Fruit fly (Drosophila melanogaster) whole organism, prepupa: ENCODE measurements around the gene CG5973.
A peak's percentile ranks its signal among the peaks of the same experiment; 100 is the strongest.

ENCODE experiments used
- CG10631 ChIP-seq: fragments of 200-800 bp; sonication (Bioruptor generic); optimal IDR thresholded peaks from 2 replicates; lab custom pipeline; 2016; ENCODE audit warnings: missing biosample characterization, missing genetic modification characterization
- CG10669 ChIP-seq: fragments of 200-800 bp; sonication (Bioruptor generic); optimal IDR thresholded peaks from 3 replicates; lab custom pipeline; 2018; ENCODE audit warnings: missing biosample characterization, mild to moderate bottlenecking, missing genetic modification characterization, moderate library complexity
- CG11294 ChIP-seq: fragments of 200-800 bp; sonication (Bioruptor generic); IDR thresholded peaks from 2 replicates; pipeline ENCODE4 v1.3.6; 2022; ENCODE audit warnings: missing biosample characterization, missing genetic modification characterization
- CG11902 ChIP-seq: fragments of 200-800 bp; sonication (Bioruptor generic); optimal IDR thresholded peaks from 3 replicates; lab custom pipeline; 2016; ENCODE audit warnings: missing biosample characterization, missing genetic modification characterization
- CG15336 ChIP-seq: fragments of 200-800 bp; sonication (Bioruptor generic); IDR thresholded peaks from 2 replicates; pipeline ENCODE4 v1.3.6; 2022; ENCODE audit warnings: missing biosample characterization, missing genetic modification characterization
- CG1621 ChIP-seq: fragments of 200-800 bp; sonication (Bioruptor generic); optimal IDR thresholded peaks from 3 replicates; lab custom pipeline; 2018; ENCODE audit warnings: missing biosample characterization, mild to moderate bottlenecking, missing genetic modification characterization
- CG16779 ChIP-seq: fragments of 200-800 bp; sonication (Bioruptor generic); optimal IDR thresholded peaks from 3 replicates; lab custom pipeline; 2017; ENCODE audit warnings: missing biosample characterization, mild to moderate bottlenecking, missing genetic modification characterization
- CG3032 ChIP-seq: fragments of 200-800 bp; optimal IDR thresholded peaks from 2 replicates; lab custom pipeline; 2019; ENCODE audit warnings: missing biosample characterization, mild to moderate bottlenecking, missing genetic modification characterization, moderate library complexity
- CG31627 ChIP-seq: fragments of 200-800 bp; sonication (Bioruptor generic); optimal IDR thresholded peaks from 3 replicates; lab custom pipeline; 2016; ENCODE audit warnings: missing biosample characterization, missing genetic modification characterization
- CG32006 ChIP-seq: fragments of 200-800 bp; sonication (Bioruptor generic); optimal IDR thresholded peaks from 3 replicates; lab custom pipeline; 2017; ENCODE audit warnings: missing biosample characterization, mild to moderate bottlenecking, missing genetic modification characterization
- CG3919 ChIP-seq: fragments of 200-800 bp; sonication (Bioruptor generic); optimal IDR thresholded peaks from 3 replicates; lab custom pipeline; 2016; ENCODE audit warnings: missing biosample characterization, missing genetic modification characterization
- CG4318 ChIP-seq: fragments of 200-800 bp; sonication (Bioruptor generic); optimal IDR thresholded peaks from 3 replicates; lab custom pipeline; 2017; ENCODE audit warnings: missing biosample characterization, mild to moderate bottlenecking, missing genetic modification characterization
- CG6163 ChIP-seq: fragments of 200-800 bp; sonication (Bioruptor generic); IDR thresholded peaks from 3 replicates; pipeline ENCODE4 v1.3.6; 2022; ENCODE audit warnings: missing biosample characterization, missing genetic modification characterization
- CG6276 ChIP-seq: fragments of 200-800 bp; sonication (Bioruptor generic); optimal IDR thresholded peaks from 2 replicates; lab custom pipeline; 2017; ENCODE audit warnings: missing biosample characterization, mild to moderate bottlenecking, missing genetic modification characterization
- CG6792 ChIP-seq: fragments of 200-800 bp; sonication (Bioruptor generic); optimal IDR thresholded peaks from 3 replicates; lab custom pipeline; 2016; ENCODE audit warnings: missing biosample characterization, missing genetic modification characterization
- CG6808 ChIP-seq: fragments of 200-800 bp; sonication (Bioruptor generic); optimal IDR thresholded peaks from 3 replicates; lab custom pipeline; 2017; ENCODE audit warnings: missing biosample characterization, missing genetic modification characterization, mild to moderate bottlenecking, moderate library complexity, missing genetic modification reagents
- CG6854 ChIP-seq: fragments of 200-800 bp; sonication (Bioruptor generic); optimal IDR thresholded peaks from 2 replicates; lab custom pipeline; 2017; ENCODE audit warnings: missing biosample characterization, mild to moderate bottlenecking, missing genetic modification characterization
- CG8119 ChIP-seq: fragments of 200-800 bp; sonication (Bioruptor generic); IDR thresholded peaks from 3 replicates; pipeline ENCODE4 v1.3.6; 2022; ENCODE audit warnings: missing biosample characterization, missing genetic modification characterization
- CG8319 ChIP-seq: fragments of 200-800 bp; sonication (Bioruptor generic); optimal IDR thresholded peaks from 3 replicates; lab custom pipeline; 2016; ENCODE audit warnings: missing biosample characterization, missing genetic modification characterization
- CG8632 ChIP-seq: fragments of 200-800 bp; sonication (Bioruptor generic); optimal IDR thresholded peaks from 3 replicates; lab custom pipeline; 2016; ENCODE audit warnings: missing biosample characterization, missing genetic modification characterization
- CG9139 ChIP-seq: fragments of 200-800 bp; sonication (Bioruptor generic); optimal IDR thresholded peaks from 3 replicates; lab custom pipeline; 2017; ENCODE audit warnings: missing biosample characterization, mild to moderate bottlenecking, missing genetic modification characterization
- Eip75B ChIP-seq: fragments of 200-800 bp; sonication (Bioruptor generic); optimal IDR thresholded peaks from 3 replicates; lab custom pipeline; 2016; ENCODE audit warnings: missing biosample characterization, missing genetic modification characterization
- Eip78C ChIP-seq: fragments of 200-800 bp; sonication (Bioruptor generic); peaks from one replicate; lab custom pipeline; 2016; ENCODE audit warnings: missing biosample characterization, missing genetic modification characterization
- Eip93F ChIP-seq: fragments of 200-800 bp; sonication (Bioruptor generic); optimal IDR thresholded peaks from 2 replicates; lab custom pipeline; 2016; ENCODE audit warnings: missing biosample characterization, mild to moderate bottlenecking, missing genetic modification characterization
- Ets21C ChIP-seq: fragments of 200-800 bp; sonication (Bioruptor generic); optimal IDR thresholded peaks from 3 replicates; lab custom pipeline; 2016; ENCODE audit warnings: missing biosample characterization, missing genetic modification characterization
- Gug ChIP-seq: fragments of 200-800 bp; sonication (Bioruptor generic); IDR thresholded peaks from 2 replicates; pipeline ENCODE4 v1.3.6; 2022; ENCODE audit warnings: missing biosample characterization, missing genetic modification characterization
- Hr38 ChIP-seq: sonication (Bioruptor generic); optimal IDR thresholded peaks from 2 replicates; lab custom pipeline; 2016; ENCODE audit warnings: missing biosample characterization, missing genetic modification characterization
- Hr4 ChIP-seq: fragments of 200-800 bp; sonication (Bioruptor generic); optimal IDR thresholded peaks from 3 replicates; lab custom pipeline; 2016; ENCODE audit warnings: missing biosample characterization, missing genetic modification characterization
- OdsH ChIP-seq: fragments of 200-800 bp; sonication (Bioruptor generic); optimal IDR thresholded peaks from 3 replicates; lab custom pipeline; 2016; ENCODE audit warnings: missing biosample characterization, missing genetic modification characterization
- Smox ChIP-seq: fragments of 200-800 bp; sonication (Bioruptor generic); optimal IDR thresholded peaks from 3 replicates; lab custom pipeline; 2016; ENCODE audit warnings: missing biosample characterization, missing genetic modification characterization
- Sox102F ChIP-seq: fragments of 200-800 bp; sonication (Bioruptor generic); optimal IDR thresholded peaks from 2 replicates; lab custom pipeline; 2016; ENCODE audit warnings: missing biosample characterization, mild to moderate bottlenecking, missing genetic modification characterization
- Sox14 ChIP-seq: fragments of 200-800 bp; sonication (Bioruptor generic); optimal IDR thresholded peaks from 3 replicates; lab custom pipeline; 2016; ENCODE audit warnings: missing biosample characterization, missing genetic modification characterization
- Sox15 ChIP-seq: fragments of 200-800 bp; sonication (Bioruptor generic); optimal IDR thresholded peaks from 3 replicates; lab custom pipeline; 2016; ENCODE audit warnings: missing biosample characterization, missing genetic modification characterization
- acj6 ChIP-seq: fragments of 200-800 bp; sonication (Bioruptor generic); optimal IDR thresholded peaks from 3 replicates; lab custom pipeline; 2016; ENCODE audit warnings: missing biosample characterization, missing genetic modification characterization
- cyc ChIP-seq: fragments of 200-800 bp; sonication (Bioruptor generic); optimal IDR thresholded peaks from 3 replicates; lab custom pipeline; 2016; ENCODE audit warnings: missing biosample characterization, missing genetic modification characterization
- dsx ChIP-seq: fragments of 200-800 bp; optimal IDR thresholded peaks from 3 replicates; lab custom pipeline; 2019; ENCODE audit warnings: missing biosample characterization, mild to moderate bottlenecking, missing genetic modification characterization, moderate library complexity; ENCODE audit not compliant: poor library complexity, severe bottlenecking
- esn ChIP-seq: fragments of 200-800 bp; sonication (Bioruptor generic); optimal IDR thresholded peaks from 2 replicates; lab custom pipeline; 2016; ENCODE audit warnings: missing biosample characterization, mild to moderate bottlenecking, missing genetic modification characterization, moderate library complexity
- fd59A ChIP-seq: fragments of 200-800 bp; sonication (Bioruptor generic); optimal IDR thresholded peaks from 2 replicates; lab custom pipeline; 2017; ENCODE audit warnings: missing biosample characterization, mild to moderate bottlenecking, missing genetic modification characterization, missing genetic modification reagents
- fd85E ChIP-seq: fragments of 200-800 bp; sonication (Bioruptor generic); optimal IDR thresholded peaks from 3 replicates; lab custom pipeline; 2016; ENCODE audit warnings: missing biosample characterization, missing genetic modification characterization
- fkh ChIP-seq: fragments of 200-800 bp; sonication (Bioruptor generic); optimal IDR thresholded peaks from 3 replicates; lab custom pipeline; 2017; ENCODE audit warnings: missing biosample characterization, mild to moderate bottlenecking, missing genetic modification characterization, moderate library complexity
- lz ChIP-seq: fragments of 200-800 bp; sonication (Bioruptor generic); optimal IDR thresholded peaks from 3 replicates; lab custom pipeline; 2016; ENCODE audit warnings: missing biosample characterization, missing genetic modification characterization
- net ChIP-seq: fragments of 200-800 bp; sonication (Bioruptor generic); optimal IDR thresholded peaks from 3 replicates; lab custom pipeline; 2016; ENCODE audit warnings: missing biosample characterization, missing genetic modification characterization
- pdm3 ChIP-seq: fragments of 200-800 bp; sonication (Bioruptor generic); optimal IDR thresholded peaks from 3 replicates; lab custom pipeline; 2016; ENCODE audit warnings: missing biosample characterization, missing genetic modification characterization
- salr ChIP-seq, 2 experiments: fragments of 200-800 bp; sonication (Bioruptor generic); optimal IDR thresholded peaks; 3 replicates each; lab custom pipeline; 2016 to 2018; ENCODE audit warnings: missing biosample characterization in 2 of 2, missing genetic modification characterization in 2 of 2, mild to moderate bottlenecking in 1 of 2
- spab ChIP-seq: fragments of 200-800 bp; sonication (Bioruptor generic); optimal IDR thresholded peaks from 2 replicates; lab custom pipeline; 2017; ENCODE audit warnings: missing biosample characterization, mild to moderate bottlenecking, missing genetic modification characterization, missing genetic modification reagents
- ss ChIP-seq, 2 experiments: fragments of 200-800 bp; sonication (Bioruptor generic); optimal IDR thresholded peaks; 2 replicates in 1 of 2; 3 replicates in 1 of 2; lab custom pipeline; 2017 to 2018; ENCODE audit warnings: mild to moderate bottlenecking in 2 of 2, missing biosample characterization in 2 of 2, missing genetic modification characterization in 2 of 2, moderate library complexity in 1 of 2
- svp ChIP-seq: fragments of 200-800 bp; sonication (Bioruptor generic); peaks from one replicate; lab custom pipeline; 2016; ENCODE audit warnings: missing biosample characterization, missing genetic modification characterization
- topi ChIP-seq: fragments of 200-800 bp; sonication (Bioruptor generic); optimal IDR thresholded peaks from 3 replicates; lab custom pipeline; 2016; ENCODE audit warnings: missing biosample characterization, missing genetic modification characterization
- vri ChIP-seq: fragments of 200-800 bp; sonication (Bioruptor generic); optimal IDR thresholded peaks from 3 replicates; lab custom pipeline; 2016; ENCODE audit warnings: missing biosample characterization, mild to moderate bottlenecking, missing genetic modification characterization

Gene CG5973

dm6 chr2L:7437325-7437707 is at the start of gene CG5973:
CG5973 (plus strand) TSS chr2L:7437492.
- TF ChIP-seq pdm3 (GFP tag; lab: Kevin White, UChicago) (no peak), Hr38 (GFP tag; lab: Kevin White, UChicago) (no peak), CG16779 (tag; lab: Kevin White, UChicago) (peak; percentile 13), fd59A (no peak), Eip75B (GFP tag; lab: Kevin White, UChicago) (peak; percentile 1), topi (GFP tag; lab: Kevin White, UChicago) (no peak), CG8319 (no peak), CG10631 (GFP tag; lab: Kevin White, UChicago) (no peak), esn (no peak), CG8632 (no peak), CG6808 (GFP tag; lab: Kevin White, UChicago) (no peak), CG9139 (peak; percentile 47), CG32006 (GFP tag; lab: Kevin White, UChicago) (peak; percentile 43), CG6276 (peak; percentile 18), CG11294 (no peak), Ets21C (GFP tag; lab: Kevin White, UChicago) (no peak), svp (GFP tag; lab: Kevin White, UChicago) (peak; percentile 17), cyc (GFP tag; lab: Kevin White, UChicago) (no peak), Sox15 (GFP tag; lab: Kevin White, UChicago) (no peak), CG6854 (GFP tag; lab: Kevin White, UChicago) (peak; percentile 23), Sox102F (GFP tag; lab: Kevin White, UChicago) (no peak), CG8119 (GFP tag; lab: Robert Waterston, UW) (peak; percentile 37; the same call in 1 of the 3 replicates), Hr4 (GFP tag; lab: Kevin White, UChicago) (no peak), CG3919 (GFP tag; lab: Kevin White, UChicago) (peak; percentile 15), Sox14 (GFP tag; lab: Kevin White, UChicago) (no peak), net (GFP tag; lab: Kevin White, UChicago) (peak; percentile 12), CG6163 (GFP tag; lab: Robert Waterston, UW) (0 out of 3 replicates have a peak, but pooled peaks have one; percentile 33), vri (no peak), Eip93F (GFP tag; lab: Kevin White, UChicago) (no peak), CG11902 (GFP tag; lab: Kevin White, UChicago) (no peak), Smox (GFP tag; lab: Kevin White, UChicago) (no peak), Eip78C (GFP tag; lab: Kevin White, UChicago) (peak; percentile 26), fd85E (GFP tag; lab: Kevin White, UChicago) (no peak), dsx (GFP tag; lab: Kevin White, UChicago) (peak; percentile 2), CG31627 (GFP tag; lab: Kevin White, UChicago) (no peak), CG1621 (peak; percentile 15), OdsH (GFP tag; lab: Kevin White, UChicago) (no peak)

dm6 chr2L:7387813-7388558 is 49.3 kb upstream of the CG5973 start, which contains the start of the genes CG5149 and gudu:
CG5149 (minus strand) TSS chr2L:7388253.
gudu (plus strand) TSS chr2L:7388508.
- TF ChIP-seq fd59A (no peak), Sox14 (GFP tag; lab: Kevin White, UChicago) (peak; percentile 35), CG3032 (tag; lab: Kevin White, UChicago) (peak; percentile 10), CG4318 (GFP tag; lab: Kevin White, UChicago) (no peak), Smox (GFP tag; lab: Kevin White, UChicago) (no peak), acj6 (no peak), CG8632 (no peak), CG10669 (GFP tag; lab: Kevin White, UChicago) (no peak), Ets21C (GFP tag; lab: Kevin White, UChicago) (no peak), spab (GFP tag; lab: Kevin White, UChicago) (no peak), Gug (GFP tag; lab: Robert Waterston, UW) (no peak), salr (GFP tag; optimal IDR thresholded peaks at IDR 0.05; lab: Kevin White, UChicago) (no peak), fkh (GFP tag; lab: Kevin White, UChicago) (peak; percentile 88), CG15336 (GFP tag; lab: Robert Waterston, UW) (0 out of 2 replicates have a peak, but pooled peaks have one; percentile 7), lz (peak; percentile 4), CG6792 (GFP tag; lab: Kevin White, UChicago) (no peak), ss (GFP tag; optimal IDR thresholded peaks at IDR 0.05; lab: Kevin White, UChicago) (no peak), CG6808 (GFP tag; lab: Kevin White, UChicago) (no peak), CG8119 (GFP tag; lab: Robert Waterston, UW) (0 out of 3 replicates have a peak, but pooled peaks have one; percentile 49), CG11294 (no peak), Sox102F (GFP tag; lab: Kevin White, UChicago) (no peak), CG6163 (GFP tag; lab: Robert Waterston, UW) (peak; percentile 65)
